Fruit fly (Drosophila melanogaster): Measurements from ENCODE around the gene CG33644.
A peak's percentile ranks its signal among the peaks of the same experiment; 100 is the strongest.

Gene CG33644

DNA sequence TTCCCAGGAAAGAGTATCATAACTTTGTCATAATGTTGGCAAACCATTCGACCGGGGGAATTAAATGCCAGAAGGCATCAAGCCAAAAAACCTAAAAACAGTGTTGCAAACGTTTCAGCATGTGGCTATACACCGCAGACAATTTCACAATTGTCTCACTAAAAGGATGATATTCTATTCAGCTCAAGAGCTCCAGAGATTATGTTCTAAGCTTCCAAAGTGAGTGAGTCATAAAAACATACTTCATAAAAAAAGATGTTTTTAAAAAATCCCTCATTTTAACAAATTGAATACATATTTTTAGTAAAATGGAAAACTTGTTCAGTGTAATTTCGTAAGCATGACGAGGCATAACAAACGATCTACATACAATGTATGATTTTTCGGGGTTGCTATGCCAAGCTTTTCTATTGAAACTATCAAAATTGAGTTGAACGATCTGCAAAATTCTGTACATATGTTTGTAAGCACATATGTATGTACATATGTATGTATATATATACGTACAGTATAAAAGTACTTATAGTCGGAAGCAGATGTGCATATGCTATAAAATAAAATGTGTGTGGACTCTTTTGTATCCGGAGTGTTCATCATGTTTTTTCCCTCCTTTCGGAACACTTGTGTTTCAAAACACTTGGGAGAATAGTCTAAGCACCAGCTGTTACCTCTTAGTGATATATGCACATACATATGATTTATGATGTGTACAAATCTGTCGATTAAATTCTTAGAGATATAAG is 16.8 kb upstream of the CG33644 start (continued):
- TF ChIP-seq CG4820 (GFP tag; optimal IDR thresholded peaks at IDR 0.05) (peak; percentile 81), NC2β (GFP tag; optimal IDR thresholded peaks at IDR 0.05) (peak; percentile 47), Deaf1 (tag; optimal IDR thresholded peaks at IDR 0.05) (peak; percentile 57), Lhr (GFP tag; optimal IDR thresholded peaks at IDR 0.05) (no peak), Poxn (GFP tag; IDR thresholded peaks at IDR 0.05) (peak; percentile 51; the same call in 1 of the 2 replicates), CG4328 (GFP tag; optimal IDR thresholded peaks at IDR 0.05) (no peak), CG10321 (GFP tag; IDR thresholded peaks at IDR 0.05) (no peak), CG17912 (GFP tag; optimal IDR thresholded peaks at IDR 0.05) (no peak), Meics (GFP tag; optimal IDR thresholded peaks at IDR 0.05) (peak; percentile 72), knrl (GFP tag; IDR thresholded peaks at IDR 0.05; ENCODE audit: partially characterized antibody) (no peak), CG13424 (tag; optimal IDR thresholded peaks at IDR 0.05) (peak; percentile 45), cwo (GFP tag; optimal IDR thresholded peaks at IDR 0.05) (no peak), CG1233 (GFP tag; optimal IDR thresholded peaks at IDR 0.05) (peak; percentile 72), luna (GFP tag; optimal IDR thresholded peaks at IDR 0.05) (no peak), mam (GFP tag; optimal IDR thresholded peaks at IDR 0.05) (peak; percentile 80), CG2875 (GFP tag; optimal IDR thresholded peaks at IDR 0.05) (no peak), CG2889 (GFP tag; IDR thresholded peaks at IDR 0.05) (0 out of 3 replicates have a peak, but pooled peaks have one; percentile 3), mld (GFP tag; IDR thresholded peaks at IDR 0.05; ENCODE audit: partially characterized antibody) (no peak), CG8290 (GFP tag; optimal IDR thresholded peaks at IDR 0.05) (no peak), CG8290 (tag; optimal IDR thresholded peaks at IDR 0.05) (peak in 1 of 2 experiments; percentile 40), gt (GFP tag; IDR thresholded peaks at IDR 0.05) (no peak), nmo (GFP tag; optimal IDR thresholded peaks at IDR 0.05) (peak; percentile 86), en (GFP tag; optimal IDR thresholded peaks at IDR 0.05) (peak; percentile 84), CG43689 (GFP tag; IDR thresholded peaks at IDR 0.05) (peak; percentile 55), ewg (GFP tag; optimal IDR thresholded peaks at IDR 0.05) (peak; percentile 19), trh (GFP tag; optimal IDR thresholded peaks at IDR 0.05) (no peak), E2f2 (GFP tag; IDR thresholded peaks at IDR 0.05) (no peak), CG17829 (tag; optimal IDR thresholded peaks at IDR 0.05) (peak; percentile 78), sc (optimal IDR thresholded peaks at IDR 0.05) (no peak), sc (GFP tag; optimal IDR thresholded peaks at IDR 0.05) (no peak), disco-r (GFP tag; optimal IDR thresholded peaks at IDR 0.05) (peak; percentile 71), CG16779 (GFP tag; IDR thresholded peaks at IDR 0.05) (peak; percentile 69), CG42726 (GFP tag; IDR thresholded peaks at IDR 0.05; ENCODE audit: partially characterized antibody) (no peak), CG12391 (tag; optimal IDR thresholded peaks at IDR 0.05) (peak; percentile 50), Drgx (GFP tag; IDR thresholded peaks at IDR 0.05) (peak; percentile 46), Nf-YC (tag; optimal IDR thresholded peaks at IDR 0.05) (peak; percentile 35), HLH4C (GFP tag; IDR thresholded peaks at IDR 0.05; ENCODE audit: partially characterized antibody) (no peak), gcm2 (GFP tag; optimal IDR thresholded peaks at IDR 0.05) (peak; percentile 15), corto (GFP tag; optimal IDR thresholded peaks at IDR 0.05) (no peak), CG13624 (GFP tag; optimal IDR thresholded peaks at IDR 0.05) (peak; percentile 90), Xbp1 (GFP tag; optimal IDR thresholded peaks at IDR 0.05) (peak; percentile 88), crol (GFP tag; IDR thresholded peaks at IDR 0.05) (no peak), HLH54F (GFP tag; optimal IDR thresholded peaks at IDR 0.05) (peak; percentile 43), CG17328 (GFP tag; IDR thresholded peaks at IDR 0.05) (peak; percentile 77), MBD-R2 (GFP tag; IDR thresholded peaks at IDR 0.05) (no peak; the same call in 1 of the 2 replicates), Gug (GFP tag; IDR thresholded peaks at IDR 0.05) (peak; percentile 69), YL-1 (GFP tag; optimal IDR thresholded peaks at IDR 0.05) (no peak), Mrtf (GFP tag; IDR thresholded peaks at IDR 0.05) (peak; percentile 61), pan (optimal IDR thresholded peaks at IDR 0.05) (no peak), pan (GFP tag; optimal IDR thresholded peaks at IDR 0.05 in 1 of 2, IDR thresholded peaks at IDR 0.05 in 1 of 2) (peak in 1 of 2 experiments; percentile 86)

Data from whole organism, embryonic.